Fruit fly (Drosophila melanogaster): ENCODE measurements around the gene CG32440.

DNA sequence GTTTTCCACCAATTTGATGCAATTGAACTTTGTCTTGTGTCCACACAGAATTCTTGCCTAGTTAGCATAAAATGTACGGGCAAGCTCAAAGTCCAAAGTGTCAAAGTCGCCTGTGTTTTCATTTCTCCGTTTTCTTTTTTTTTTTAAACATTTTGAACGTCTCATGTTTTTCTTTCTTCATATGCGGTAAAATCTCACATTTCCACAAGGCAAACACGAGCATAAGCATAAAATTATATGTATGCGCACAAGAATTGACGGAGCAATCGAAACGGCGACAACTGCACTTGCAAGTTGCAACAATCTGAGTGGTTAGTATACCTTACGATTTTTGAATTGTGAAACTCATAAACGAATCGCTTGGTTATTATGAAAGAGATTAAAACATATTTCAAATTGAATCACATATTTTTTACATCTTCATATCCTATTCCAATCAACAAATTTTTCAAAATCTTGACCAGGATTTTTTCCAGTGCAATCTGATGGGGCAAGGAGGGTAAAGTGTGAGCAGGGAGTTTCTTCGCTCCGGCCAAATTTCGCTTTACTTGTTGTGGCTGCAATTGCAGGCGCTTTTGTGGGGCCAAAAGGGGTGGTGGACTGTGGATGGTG is 4.1 kb downstream of the CG32440 start:
- TF ChIP-seq usp (GFP tag; optimal IDR thresholded peaks at IDR 0.05) (no peak), pan (optimal IDR thresholded peaks at IDR 0.05) (no peak), psq (optimal IDR thresholded peaks at IDR 0.05) (no peak), CG8478 (optimal IDR thresholded peaks at IDR 0.05) (no peak), Dll (optimal IDR thresholded peaks at IDR 0.05) (no peak)
